Worm (Caenorhabditis elegans) whole organism, midembryonic: ENCODE data around the gene F40A3.1.

ENCODE experiments used
- T22C8.4 ChIP-seq: fragments of 200-800 bp; sonication (Bioruptor generic); IDR thresholded peaks from 2 replicates; pipeline ENCODE4 v1.3.6; 2022; ENCODE audit warnings: missing genetic modification characterization, missing compliant biosample characterization
- cog-1 ChIP-seq: sonication (generic microtip); optimal IDR thresholded peaks from 2 replicates; lab custom pipeline; 2016; ENCODE audit warnings: missing genetic modification characterization, missing compliant biosample characterization
- flt-1 ChIP-seq: fragments of 200-800 bp; sonication (Bioruptor generic); IDR thresholded peaks from 2 replicates; pipeline ENCODE4 v1.3.6; 2022; ENCODE audit warnings: missing genetic modification characterization, missing compliant biosample characterization
- klf-2 ChIP-seq: fragments of 200-800 bp; sonication (Bioruptor generic); conservative IDR thresholded peaks from 2 replicates; pipeline ENCODE4 v1.3.6; 2022; ENCODE audit warnings: missing genetic modification reagents, missing genetic modification characterization, missing compliant biosample characterization
- med-1 ChIP-seq: sonication (generic microtip); optimal IDR thresholded peaks from 2 replicates; lab custom pipeline; 2017; ENCODE audit warnings: missing genetic modification characterization, mild to moderate bottlenecking, missing compliant biosample characterization, antibody characterized with exemption, missing genetic modification reagents; ENCODE audit not compliant: insufficient read depth
- ref-1 ChIP-seq: fragments of 200-800 bp; sonication (Bioruptor generic); conservative IDR thresholded peaks from 2 replicates; pipeline ENCODE4 v1.3.6; 2022; ENCODE audit warnings: missing genetic modification reagents, missing genetic modification characterization, missing compliant biosample characterization
- ztf-23 ChIP-seq: fragments of 200-800 bp; sonication (Bioruptor generic); IDR thresholded peaks from 2 replicates; pipeline ENCODE4 v1.3.6; 2022; ENCODE audit warnings: missing genetic modification reagents, missing genetic modification characterization, missing compliant biosample characterization
- ztf-29 ChIP-seq: fragments of 200-800 bp; sonication (Bioruptor generic); IDR thresholded peaks from 2 replicates; pipeline ENCODE4 v1.3.6; 2022; ENCODE audit warnings: missing genetic modification reagents, missing genetic modification characterization, missing compliant biosample characterization

DNA sequence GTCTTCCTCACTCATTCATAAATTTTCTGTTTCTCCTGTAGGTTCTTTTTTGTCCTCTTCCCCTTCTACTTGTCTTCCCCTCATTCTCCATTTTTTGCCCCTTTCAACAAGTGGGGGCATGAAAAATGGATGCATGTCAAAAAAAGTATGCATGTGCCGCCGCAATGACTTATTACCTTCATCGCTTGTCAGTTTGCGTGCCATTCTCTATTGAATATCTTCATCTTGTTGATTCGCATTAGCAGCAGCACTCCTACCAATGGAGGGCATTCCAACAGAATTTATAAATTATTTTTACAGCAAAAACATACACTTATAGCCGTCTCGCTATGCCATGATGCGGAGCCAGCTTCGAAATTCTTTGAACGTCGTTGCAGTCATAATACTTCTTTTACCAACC lies at the start of gene F40A3.1:
- TF ChIP-seq ztf-23 (GFP tag; lab: Robert Waterston, UW) (no peak), med-1 (GFP tag; lab: Kevin White, UChicago) (no peak), flt-1 (no peak), T22C8.4 (no peak), cog-1 (tag; lab: Kevin White, UChicago) (no peak), ztf-29 (GFP tag; lab: Robert Waterston, UW) (no peak), ref-1 (GFP tag; lab: Robert Waterston, UW) (no peak), klf-2 (GFP tag; lab: Robert Waterston, UW) (no peak)
